Fruit fly (Drosophila melanogaster) Kc167 (cell line): ENCODE data around the gene Mlc2.

Experiments
- Sin3A ChIP-seq: fragments of >200 bp; optimal IDR thresholded peaks from 2 replicates; lab custom pipeline; 2018; ENCODE audit warnings: missing external identifiers
- h ChIP-seq: fragments of >200 bp; optimal IDR thresholded peaks from 3 replicates; lab custom pipeline; 2018; ENCODE audit warnings: missing external identifiers
- insv ChIP-seq: fragments of >200 bp; optimal IDR thresholded peaks from 3 replicates; lab custom pipeline; 2018; ENCODE audit warnings: missing external identifiers
- psq ChIP-seq: fragments of >200 bp; optimal IDR thresholded peaks from 2 replicates; lab custom pipeline; 2017; ENCODE audit warnings: missing external identifiers

dm6 chr3R:30176314-30176713, 2.0 kb upstream of the Mlc2 start:
- TF ChIP-seq insv (no peak), Sin3A (lab: Kevin White, UChicago) (no peak), h (no peak), psq (lab: Kevin White, UChicago) (no peak)
